Worm (Caenorhabditis elegans): ENCODE results near the gene C04A11.2.

DNA sequence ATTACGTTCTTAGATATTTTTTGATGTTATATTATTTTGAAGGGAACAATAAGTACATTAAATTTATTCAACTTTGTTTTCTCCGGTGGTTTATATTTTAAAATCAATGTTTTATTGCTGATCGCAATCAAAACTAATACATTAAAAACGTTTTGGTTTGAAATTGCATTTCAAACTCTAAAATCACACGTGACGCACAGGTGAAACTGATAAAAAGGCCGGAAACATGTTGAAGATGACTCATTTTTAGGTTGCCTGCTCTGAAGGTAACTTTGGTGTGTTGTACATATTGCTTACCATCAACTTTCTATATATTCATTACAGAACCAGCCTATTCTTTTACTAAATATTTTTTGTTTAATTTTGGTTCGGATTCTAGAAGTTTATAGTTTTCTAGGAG, 17.1 kb upstream of the C04A11.2 start:
- no peak for TF ChIP-seq unc-42 (tag; optimal IDR thresholded peaks at IDR 0.05)
- no peak for TF ChIP-seq F13H6.1 (tag; optimal IDR thresholded peaks at IDR 0.05)
- no peak for TF ChIP-seq ama-1 (optimal IDR thresholded peaks at IDR 0.05)
- no peak for TF ChIP-seq hlh-15 (tag; optimal IDR thresholded peaks at IDR 0.05)
- TF ChIP-seq pag-3 (tag; optimal IDR thresholded peaks at IDR 0.05; ENCODE audit: borderline replicate concordance), result no peak
- no peak for TF ChIP-seq madf-2 (tag; optimal IDR thresholded peaks at IDR 0.05)
- TF ChIP-seq odd-2 (tag; optimal IDR thresholded peaks at IDR 0.05), result no peak
- no peak for TF ChIP-seq fkh-10 (GFP tag; optimal IDR thresholded peaks at IDR 0.05)
- TF ChIP-seq ceh-14 (tag; optimal IDR thresholded peaks at IDR 0.05), result no peak
- TF ChIP-seq hlh-30 (tag; optimal IDR thresholded peaks at IDR 0.05; ENCODE audit: insufficient read depth), result no peak
